Worm (Caenorhabditis elegans): Measurements from ENCODE around the gene srsx-36.
"Not testable (repeated sequence)": the region's sequence is repeated elsewhere in the genome, so short reads cannot be mapped to it uniquely, and the experiment has no call there.

The srsx-36 gene

ce11 chrV:15809543-15809942 is at the start of gene srsx-36:
srsx-36 (minus strand) TSS chrV:15809643.
- TF ChIP-seq dao-5 (tag; optimal IDR thresholded peaks at IDR 0.05): no peak
- TF ChIP-seq him-1 (tag; optimal IDR thresholded peaks at IDR 0.05): no peak
- no peak for TF ChIP-seq W03F9.2 (tag; optimal IDR thresholded peaks at IDR 0.05)

- TF ChIP-seq W03F9.2 (tag; optimal IDR thresholded peaks at IDR 0.05): no peak
- TF ChIP-seq dao-5 (tag; optimal IDR thresholded peaks at IDR 0.05): no peak
Observed at ce11 chrV:15858292-15858691, 48.8 kb upstream of the srsx-36 start, which contains the start of gene srh-148. srh-148 (minus strand) TSS chrV:15858392.

ce11 chrV:15850276-15850811 is 40.9 kb upstream of the srsx-36 start, which contains the start of gene srh-147:
srh-147 (minus strand) TSS chrV:15850326.
- TF ChIP-seq him-1, W03F9.2, dao-5 (tag; optimal IDR thresholded peaks at IDR 0.05): not testable (repeated sequence)

ce11 chrV:15841095-15841494 is 31.7 kb upstream of the srsx-36 start, which contains the start of gene srh-149:
srh-149 (minus strand) TSS chrV:15841195.
- TF ChIP-seq dao-5 (tag; optimal IDR thresholded peaks at IDR 0.05) (no peak), W03F9.2 (tag; optimal IDR thresholded peaks at IDR 0.05) (no peak), him-1 (tag; optimal IDR thresholded peaks at IDR 0.05) (no peak)

- TF ChIP-seq dao-5 (tag; optimal IDR thresholded peaks at IDR 0.05): no peak
- no peak for TF ChIP-seq W03F9.2 (tag; optimal IDR thresholded peaks at IDR 0.05)
- no peak for TF ChIP-seq him-1 (tag; optimal IDR thresholded peaks at IDR 0.05)
Observed at ce11 chrV:15833622-15834021, 24.2 kb upstream of the srsx-36 start, which contains the start of gene srbc-54. srbc-54 (minus strand) TSS chrV:15833722.

- TF ChIP-seq dao-5 (tag; optimal IDR thresholded peaks at IDR 0.05) (no peak), W03F9.2 (tag; optimal IDR thresholded peaks at IDR 0.05) (no peak), him-1 (tag; optimal IDR thresholded peaks at IDR 0.05) (no peak)
Observed at ce11 chrV:15831586-15831985, 22.1 kb upstream of the srsx-36 start, which contains the start of gene srbc-56. srbc-56 (minus strand) TSS chrV:15831686.

ce11 chrV:15829907-15830306 is 20.5 kb upstream of the srsx-36 start, which contains the start of gene srbc-55:
srbc-55 (minus strand) TSS chrV:15830007.
- TF ChIP-seq W03F9.2 (tag; optimal IDR thresholded peaks at IDR 0.05) (no peak), dao-5 (tag; optimal IDR thresholded peaks at IDR 0.05) (no peak), him-1 (tag; optimal IDR thresholded peaks at IDR 0.05) (no peak)

ce11 chrV:15826110-15826509 is 16.7 kb upstream of the srsx-36 start, which contains the start of gene srbc-51:
srbc-51 (plus strand) TSS chrV:15826410.
- no peak for TF ChIP-seq W03F9.2 (tag; optimal IDR thresholded peaks at IDR 0.05)
- no peak for TF ChIP-seq him-1 (tag; optimal IDR thresholded peaks at IDR 0.05)

- TF ChIP-seq dao-5 (tag; optimal IDR thresholded peaks at IDR 0.05) (no peak), W03F9.2 (tag; optimal IDR thresholded peaks at IDR 0.05) (no peak), him-1 (tag; optimal IDR thresholded peaks at IDR 0.05) (no peak)
Observed at ce11 chrV:15824866-15825265, 15.4 kb upstream of the srsx-36 start, which contains the start of gene srbc-50. srbc-50 (minus strand) TSS chrV:15824966.

ce11 chrV:15821398-15821797 is 12.0 kb upstream of the srsx-36 start, which contains the start of gene srbc-49:
srbc-49 (plus strand) TSS chrV:15821698.
- TF ChIP-seq him-1 (tag; optimal IDR thresholded peaks at IDR 0.05) (no peak), W03F9.2 (tag; optimal IDR thresholded peaks at IDR 0.05) (no peak), dao-5 (tag; optimal IDR thresholded peaks at IDR 0.05) (no peak)

- TF ChIP-seq W03F9.2 (tag; optimal IDR thresholded peaks at IDR 0.05) (no peak), him-1 (tag; optimal IDR thresholded peaks at IDR 0.05) (no peak), dao-5 (tag; optimal IDR thresholded peaks at IDR 0.05) (no peak)
Observed at ce11 chrV:15819983-15820382, 10.5 kb upstream of the srsx-36 start, which contains the start of gene srbc-48. srbc-48 (plus strand) TSS chrV:15820283.

- no peak for TF ChIP-seq dao-5 (tag; optimal IDR thresholded peaks at IDR 0.05)
- no peak for TF ChIP-seq him-1 (tag; optimal IDR thresholded peaks at IDR 0.05)
- no peak for TF ChIP-seq W03F9.2 (tag; optimal IDR thresholded peaks at IDR 0.05)
Observed at ce11 chrV:15817746-15818145, 8.3 kb upstream of the srsx-36 start, which contains the start of gene abf-3. abf-3 (minus strand) TSS chrV:15817846.

- TF ChIP-seq W03F9.2 (tag; optimal IDR thresholded peaks at IDR 0.05) (no peak), dao-5 (tag; optimal IDR thresholded peaks at IDR 0.05) (no peak), him-1 (tag; optimal IDR thresholded peaks at IDR 0.05) (no peak)
Observed at ce11 chrV:15815962-15816432, 6.6 kb upstream of the srsx-36 start, which contains the start of the genes fbxa-69 and F54B8.4. fbxa-69 (minus strand) TSS chrV:15815971. F54B8.4 (plus strand) TSS chrV:15816382.

- not testable (repeated sequence) for TF ChIP-seq W03F9.2, dao-5, him-1 (tag; optimal IDR thresholded peaks at IDR 0.05)
Observed at ce11 chrV:15811982-15812381, 2.5 kb upstream of the srsx-36 start, which contains the start of gene nhr-282. nhr-282 (plus strand) TSS chrV:15812282.
